Worm (Caenorhabditis elegans): Measurements from ENCODE around the gene nex-2.

nex-2 gene

DNA sequence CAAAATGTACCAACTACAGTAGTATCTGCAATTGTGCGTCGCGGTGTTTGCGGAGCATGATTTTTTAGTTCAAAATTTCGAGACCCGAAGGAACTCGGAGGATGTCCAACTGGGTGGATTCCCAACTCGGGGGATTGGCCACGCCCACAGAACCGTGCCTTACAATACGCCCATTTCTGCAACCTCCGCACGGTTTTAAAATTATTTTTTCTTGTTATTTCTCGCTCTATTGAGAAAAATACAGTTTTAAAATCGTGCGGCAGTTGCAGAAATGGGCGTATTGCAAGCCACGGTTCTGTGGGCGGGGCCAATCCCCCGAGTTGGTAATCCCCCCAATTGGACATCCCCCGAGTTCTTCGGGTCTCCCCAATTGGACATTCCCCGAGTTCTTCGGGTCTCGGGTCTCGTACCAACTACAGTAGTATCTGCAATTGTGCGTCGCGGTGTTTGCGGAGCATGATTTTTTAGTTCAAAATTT lies 10.0 kb downstream of the nex-2 start (continued):
- TF ChIP-seq D2030.7 (GFP tag; IDR thresholded peaks at IDR 0.05) (peak; percentile 95), B0019.2 (GFP tag; conservative IDR thresholded peaks at IDR 0.05) (peak; percentile 38)

DNA sequence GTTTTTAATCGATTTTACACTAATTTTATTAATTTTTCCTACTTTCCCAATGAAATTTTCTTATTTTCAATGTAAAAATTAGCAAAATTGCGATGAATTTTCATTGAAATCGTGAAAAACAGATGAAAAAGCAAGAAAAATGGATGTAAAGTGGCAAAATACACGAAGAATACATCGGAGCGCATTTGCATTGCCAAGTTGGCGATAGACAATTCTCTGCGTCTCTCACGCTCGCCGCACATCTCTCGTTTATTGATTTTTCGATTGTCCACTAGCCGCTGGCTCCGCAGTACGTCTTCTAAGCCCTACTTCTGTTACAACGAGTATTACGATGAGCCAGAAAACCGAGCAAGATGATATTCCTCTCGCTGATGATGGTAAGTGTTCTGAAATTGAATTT lies 11.5 kb downstream of the nex-2 start, which contains the start of gene unc-69:
Gene unc-69 (plus strand): TSS at position 185 of the 400 bp plus-strand sequence.
- TF ChIP-seq ceh-40 (GFP tag; IDR thresholded peaks at IDR 0.05) (no peak), F39B2.1 (GFP tag; IDR thresholded peaks at IDR 0.05) (no peak), hmg-1.2 (GFP tag; IDR thresholded peaks at IDR 0.05) (peak; percentile 95), cebp-2 (GFP tag; IDR thresholded peaks at IDR 0.05) (no peak), aptf-2 (GFP tag; conservative IDR thresholded peaks at IDR 0.05) (no peak), snpc-1.3 (tag; optimal IDR thresholded peaks at IDR 0.05; ENCODE audit: insufficient read depth) (no peak), F10E7.11 (tag; optimal IDR thresholded peaks at IDR 0.05) (no peak), lin-40 (tag; optimal IDR thresholded peaks at IDR 0.05) (no peak), lir-1 (GFP tag; conservative IDR thresholded peaks at IDR 0.05) (no peak), chd-7 (tag; optimal IDR thresholded peaks at IDR 0.05) (no peak), bed-1 (GFP tag; IDR thresholded peaks at IDR 0.05) (no peak), lsy-27 (tag; optimal IDR thresholded peaks at IDR 0.05; ENCODE audit: borderline replicate concordance, insufficient read depth) (no peak), die-1 (tag; optimal IDR thresholded peaks at IDR 0.05) (no peak), B0336.3 (GFP tag; IDR thresholded peaks at IDR 0.05) (no peak), D2030.7 (GFP tag; IDR thresholded peaks at IDR 0.05) (peak; percentile 31; the same call in 1 of the 2 replicates), ama-1 (optimal IDR thresholded peaks at IDR 0.05) (no peak), ama-1 (GFP tag; optimal IDR thresholded peaks at IDR 0.05) (no peak), C06A6.2 (GFP tag; conservative IDR thresholded peaks at IDR 0.05) (no peak), rpc-1 (optimal IDR thresholded peaks at IDR 0.05) (no peak), rpc-1 (tag; optimal IDR thresholded peaks at IDR 0.05) (no peak), B0035.1 (tag; optimal IDR thresholded peaks at IDR 0.05) (no peak), Y79H2A.3 (GFP tag; conservative IDR thresholded peaks at IDR 0.05) (no peak), tbp1 (GFP tag; optimal IDR thresholded peaks at IDR 0.05) (no peak), dpff-1 (tag; optimal IDR thresholded peaks at IDR 0.05) (no peak), efl-1 (GFP tag; optimal IDR thresholded peaks at IDR 0.05) (no peak), K11D2.4 (GFP tag; IDR thresholded peaks at IDR 0.05) (no peak), pha-4 (tag; optimal IDR thresholded peaks at IDR 0.05) (no peak), egrh-3 (GFP tag; IDR thresholded peaks at IDR 0.05) (no peak), F23B12.7 (tag; optimal IDR thresholded peaks at IDR 0.05; ENCODE audit: insufficient read depth) (peak; percentile 43), F33H1.4 (GFP tag; IDR thresholded peaks at IDR 0.05) (peak; percentile 27; the same call in 1 of the 2 replicates), lin-35 (GFP tag; optimal IDR thresholded peaks at IDR 0.05) (peak in 1 of 3 experiments; percentile 26), K12H6.12 (tag; optimal IDR thresholded peaks at IDR 0.05) (no peak), cebp-1 (GFP tag; IDR thresholded peaks at IDR 0.05) (no peak), cebp-1 (tag; optimal IDR thresholded peaks at IDR 0.05) (peak; percentile 42), ceh-91 (GFP tag; IDR thresholded peaks at IDR 0.05) (no peak), ekl-4 (GFP tag; IDR thresholded peaks at IDR 0.05) (no peak), egl-18 (GFP tag; IDR thresholded peaks at IDR 0.05) (no peak), Y95B8A.8 (GFP tag; IDR thresholded peaks at IDR 0.05) (no peak), ztf-25 (GFP tag; IDR thresholded peaks at IDR 0.05) (no peak), zim-3 (tag; optimal IDR thresholded peaks at IDR 0.05) (no peak), pbrm-1 (GFP tag; IDR thresholded peaks at IDR 0.05) (no peak), nfya-2 (GFP tag; IDR thresholded peaks at IDR 0.05) (no peak), attf-6 (GFP tag; IDR thresholded peaks at IDR 0.05) (no peak), egl-44 (GFP tag; IDR thresholded peaks at IDR 0.05) (no peak), repo-1 (tag; optimal IDR thresholded peaks at IDR 0.05) (no peak), dpl-1 (GFP tag; optimal IDR thresholded peaks at IDR 0.05) (no peak), sptf-2 (GFP tag; optimal IDR thresholded peaks at IDR 0.05) (no peak)

All from whole organism, young adult.